Worm (Caenorhabditis elegans): ENCODE data around the gene cyp-25A1.
A peak's percentile ranks its signal among the peaks of the same experiment; 100 is the strongest.
"Not testable (repeated sequence)": the region's sequence is repeated elsewhere in the genome, so short reads cannot be mapped to it uniquely, and the experiment has no call there.

The cyp-25A1 gene

DNA sequence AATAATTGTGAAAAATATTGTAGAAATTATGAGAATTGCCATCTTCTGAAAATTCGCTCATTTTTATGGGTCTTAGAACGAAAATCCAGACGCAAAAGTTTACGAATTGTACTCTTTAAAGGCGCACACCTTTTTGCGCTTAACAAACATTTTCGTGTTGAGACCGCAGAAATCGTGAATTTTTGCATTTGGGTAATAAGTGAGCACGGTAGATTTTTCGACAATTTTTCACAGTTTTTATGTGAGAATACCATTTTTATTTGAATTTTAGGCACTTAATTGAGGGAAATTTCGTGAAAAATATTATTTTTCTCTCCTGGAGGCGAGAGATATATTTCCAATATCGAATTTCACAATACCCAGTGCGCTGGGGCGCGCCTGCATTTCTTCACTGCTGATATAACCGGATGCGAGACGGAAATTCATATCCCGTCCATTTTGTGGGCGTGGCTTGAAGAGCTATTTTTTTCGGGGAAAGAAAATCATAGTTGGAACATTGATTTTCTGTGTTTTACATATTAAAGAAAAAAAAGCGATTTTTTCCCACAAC lies 19.7 kb downstream of the cyp-25A1 start, which contains the start of gene cyp-25A4:
TSS of gene cyp-25A4 (minus strand) at position 51 of the 550 bp plus-strand sequence.
- not testable (repeated sequence) for TF ChIP-seq hmbx-1 (tag; optimal IDR thresholded peaks at IDR 0.05); pes-1 (GFP tag; IDR thresholded peaks at IDR 0.05); tbx-37 (GFP tag; conservative IDR thresholded peaks at IDR 0.05)

ce11 chrIII:3854868-3855267 lies 22.5 kb downstream of the cyp-25A1 start:
- TF ChIP-seq tbx-37 (GFP tag; conservative IDR thresholded peaks at IDR 0.05) (peak; percentile 63), scrt-1 (GFP tag; IDR thresholded peaks at IDR 0.05) (0 out of 2 replicates have a peak, but pooled peaks have one; percentile 47)

ce11 chrIII:3862918-3863385 lies 30.6 kb downstream of the cyp-25A1 start, which contains the start of gene brc-1:
TSS of gene brc-1 (minus strand) at chrIII:3862968.
- no peak for TF ChIP-seq tbx-37 (GFP tag; conservative IDR thresholded peaks at IDR 0.05)
- TF ChIP-seq ceh-36 (tag; optimal IDR thresholded peaks at IDR 0.05): no peak
- no peak for TF ChIP-seq hnd-1 (tag; optimal IDR thresholded peaks at IDR 0.05)
- TF ChIP-seq tbx-11 (GFP tag; IDR thresholded peaks at IDR 0.05): no peak
- peak; percentile 48; the same call in 1 of the 2 replicates for TF ChIP-seq sea-1 (GFP tag; conservative IDR thresholded peaks at IDR 0.05)
- TF ChIP-seq hmbx-1 (tag; optimal IDR thresholded peaks at IDR 0.05): no peak
- peak; percentile 84 for TF ChIP-seq F13C5.2 (tag; optimal IDR thresholded peaks at IDR 0.05)
- TF ChIP-seq ets-7 (tag; optimal IDR thresholded peaks at IDR 0.05): no peak
- no peak for TF ChIP-seq ama-1 (optimal IDR thresholded peaks at IDR 0.05)
- TF ChIP-seq scrt-1 (GFP tag; IDR thresholded peaks at IDR 0.05): no peak
- TF ChIP-seq flt-1 (GFP tag; IDR thresholded peaks at IDR 0.05): peak; percentile 32; the same call in 1 of the 2 replicates
- TF ChIP-seq pes-1 (GFP tag; IDR thresholded peaks at IDR 0.05): 0 out of 2 replicates have a peak, but pooled peaks have one; percentile 31
- no peak for TF ChIP-seq ceh-13 (GFP tag; optimal IDR thresholded peaks at IDR 0.05)
- TF ChIP-seq aly-1 (tag; optimal IDR thresholded peaks at IDR 0.05): no peak
- peak; percentile 53 for TF ChIP-seq hmg-4 (GFP tag; optimal IDR thresholded peaks at IDR 0.05)
- TF ChIP-seq tra-4 (tag; optimal IDR thresholded peaks at IDR 0.05): no peak
- peak; percentile 31 for TF ChIP-seq B0310.2 (tag; optimal IDR thresholded peaks at IDR 0.05)

DNA sequence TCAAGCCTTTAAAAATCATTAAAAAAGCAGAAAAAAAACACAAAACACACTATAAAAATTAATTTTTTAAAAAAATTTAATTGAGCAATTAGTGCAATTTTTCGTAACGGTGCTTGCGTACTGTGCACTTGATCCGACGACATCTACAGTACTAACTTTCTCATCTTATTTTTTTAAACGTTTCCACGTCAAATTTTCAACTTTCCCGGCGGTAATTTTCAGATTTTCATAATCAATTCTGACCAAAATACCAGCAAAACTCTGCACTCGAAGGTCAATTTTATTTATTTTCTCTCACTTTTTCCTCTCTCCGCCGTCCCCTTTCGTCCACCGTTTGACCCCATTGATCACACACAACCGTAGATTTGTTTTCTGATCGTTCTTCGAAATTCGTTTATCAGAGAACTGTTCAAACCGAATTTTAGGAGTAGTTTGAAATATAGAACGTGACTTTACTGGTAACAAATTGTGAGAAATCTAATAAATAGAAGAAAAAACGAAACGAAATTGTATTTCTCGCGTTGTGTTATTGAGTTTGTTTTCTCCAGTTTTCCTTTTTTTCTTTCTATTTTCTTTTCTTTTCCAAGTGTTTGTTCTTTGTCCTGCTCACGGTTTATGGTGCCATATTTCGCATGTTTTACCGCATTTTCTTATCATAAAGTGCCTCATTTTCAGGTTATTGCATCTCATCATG lies 31.6 kb downstream of the cyp-25A1 start, which contains the start of gene acs-19:
TSS of gene acs-19 (plus strand) at position 676 of the 694 bp plus-strand sequence.
- no peak for TF ChIP-seq hnd-1 (tag; optimal IDR thresholded peaks at IDR 0.05)
- no peak for TF ChIP-seq sea-1 (GFP tag; conservative IDR thresholded peaks at IDR 0.05)

DNA sequence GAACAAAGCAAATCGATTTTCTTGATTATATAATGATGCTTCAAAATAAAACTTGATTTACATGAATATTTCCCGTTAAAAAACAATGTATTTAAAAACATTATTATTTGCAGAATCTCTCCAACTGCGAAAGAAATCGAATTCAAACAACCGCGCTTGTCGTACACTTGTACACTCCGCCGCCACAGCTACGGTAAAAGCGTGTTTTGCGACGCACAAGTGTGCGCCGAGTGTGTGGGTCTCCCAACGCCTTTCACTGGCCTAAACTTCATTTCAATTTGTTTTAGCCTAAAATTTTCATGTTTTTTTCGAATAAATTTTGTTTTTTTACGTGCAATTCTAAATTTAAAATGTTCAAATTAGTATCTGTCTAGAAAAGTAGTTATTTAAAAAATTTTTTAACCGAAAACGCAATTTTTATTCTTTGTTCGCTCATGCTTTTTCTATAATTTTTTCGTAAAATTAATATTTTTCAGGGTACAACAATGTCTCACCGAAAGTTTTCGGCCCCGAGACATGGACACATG lies 35.0 kb downstream of the cyp-25A1 start, which contains the start of gene rpl-3:
TSS of gene rpl-3 (plus strand) at position 477 of the 527 bp plus-strand sequence.
- peak; percentile 68 for TF ChIP-seq aly-1 (tag; optimal IDR thresholded peaks at IDR 0.05)
- peak; percentile 100 for TF ChIP-seq F13C5.2 (tag; optimal IDR thresholded peaks at IDR 0.05)
- TF ChIP-seq ets-7 (tag; optimal IDR thresholded peaks at IDR 0.05): peak; percentile 89
- peak; percentile 90 for TF ChIP-seq scrt-1 (GFP tag; IDR thresholded peaks at IDR 0.05)
- TF ChIP-seq pes-1 (GFP tag; IDR thresholded peaks at IDR 0.05): peak; percentile 93
- TF ChIP-seq tbx-37 (GFP tag; conservative IDR thresholded peaks at IDR 0.05): peak; percentile 91
- TF ChIP-seq tbx-11 (GFP tag; IDR thresholded peaks at IDR 0.05): peak; percentile 85
- peak; percentile 91 for TF ChIP-seq ceh-36 (tag; optimal IDR thresholded peaks at IDR 0.05)
- TF ChIP-seq ceh-13 (GFP tag; optimal IDR thresholded peaks at IDR 0.05): peak; percentile 85
- peak; percentile 98 for TF ChIP-seq hmg-4 (GFP tag; optimal IDR thresholded peaks at IDR 0.05)
- TF ChIP-seq B0310.2 (tag; optimal IDR thresholded peaks at IDR 0.05): peak; percentile 94
- no peak for TF ChIP-seq ama-1 (optimal IDR thresholded peaks at IDR 0.05)
- peak; percentile 95 for TF ChIP-seq flt-1 (GFP tag; IDR thresholded peaks at IDR 0.05)
- TF ChIP-seq hmbx-1 (tag; optimal IDR thresholded peaks at IDR 0.05): peak; percentile 90
- TF ChIP-seq tra-4 (tag; optimal IDR thresholded peaks at IDR 0.05): peak; percentile 96
- TF ChIP-seq sea-1 (GFP tag; conservative IDR thresholded peaks at IDR 0.05): peak; percentile 99
- TF ChIP-seq hnd-1 (tag; optimal IDR thresholded peaks at IDR 0.05): peak; percentile 80

DNA sequence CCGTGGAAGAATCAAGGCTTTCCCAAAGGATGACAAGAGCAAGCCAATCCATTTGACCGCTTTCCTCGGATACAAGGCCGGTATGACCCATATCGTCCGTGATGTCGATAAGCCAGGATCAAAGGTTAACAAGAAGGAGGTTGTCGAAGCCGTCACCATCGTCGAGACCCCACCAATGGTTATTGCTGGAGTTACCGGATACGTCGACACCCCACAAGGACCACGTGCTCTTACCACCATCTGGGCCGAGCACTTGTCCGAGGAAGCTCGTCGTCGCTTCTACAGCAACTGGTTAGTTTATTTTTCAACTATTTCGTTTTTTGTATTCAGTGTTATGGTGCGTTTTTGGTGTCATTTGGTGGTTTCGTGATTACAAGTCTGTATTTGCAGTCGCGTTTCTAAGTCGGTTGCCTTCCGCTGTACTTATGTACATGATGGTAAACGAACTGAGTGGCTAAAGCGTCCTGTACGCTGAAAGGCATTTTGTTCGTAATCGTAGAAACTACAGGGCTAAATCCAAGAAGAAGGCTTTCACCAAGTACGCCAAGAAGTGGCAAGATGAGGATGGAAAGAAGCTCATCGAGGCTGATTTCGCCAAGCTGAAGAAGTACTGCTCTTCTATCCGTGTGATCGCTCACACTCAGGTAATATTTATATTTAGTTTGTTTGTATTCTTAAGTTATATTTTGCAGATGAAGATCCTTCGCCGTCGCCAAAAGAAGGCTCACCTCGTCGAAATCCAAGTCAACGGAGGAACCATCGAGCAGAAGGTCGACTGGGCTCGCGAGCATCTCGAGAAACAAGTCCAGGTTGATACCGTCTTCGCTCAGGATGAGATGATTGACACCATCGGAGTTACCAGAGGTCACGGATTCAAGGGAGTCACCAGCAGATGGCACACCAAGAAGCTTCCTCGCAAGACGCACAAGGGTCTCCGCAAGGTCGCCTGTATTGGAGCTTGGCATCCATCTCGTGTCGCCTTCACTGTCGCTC lies 35.8 kb downstream of the cyp-25A1 start:
- TF ChIP-seq sea-1 (GFP tag; conservative IDR thresholded peaks at IDR 0.05) (no peak), F13C5.2 (tag; optimal IDR thresholded peaks at IDR 0.05) (no peak), scrt-1 (GFP tag; IDR thresholded peaks at IDR 0.05) (no peak), pes-1 (GFP tag; IDR thresholded peaks at IDR 0.05) (no peak), hmg-4 (GFP tag; optimal IDR thresholded peaks at IDR 0.05) (no peak)

- TF ChIP-seq tra-4 (tag; optimal IDR thresholded peaks at IDR 0.05) (no peak), tbx-37 (GFP tag; conservative IDR thresholded peaks at IDR 0.05) (0 out of 2 replicates have a peak, but pooled peaks have one; percentile 22), aly-1 (tag; optimal IDR thresholded peaks at IDR 0.05) (no peak), scrt-1 (GFP tag; IDR thresholded peaks at IDR 0.05) (0 out of 2 replicates have a peak, but pooled peaks have one; percentile 21), ama-1 (optimal IDR thresholded peaks at IDR 0.05) (peak; percentile 72), ceh-13 (GFP tag; optimal IDR thresholded peaks at IDR 0.05) (no peak), hmbx-1 (tag; optimal IDR thresholded peaks at IDR 0.05) (no peak), pes-1 (GFP tag; IDR thresholded peaks at IDR 0.05) (no peak)
These were observed 36.9 kb downstream of the cyp-25A1 start for ce11 chrIII:3869292-3869781.

Data from whole organism, early embryonic.